Fruit fly (Drosophila melanogaster) whole organism, adult: ENCODE results near the gene CG43922.
A peak's percentile ranks its signal among the peaks of the same experiment; 100 is the strongest.

Experiments used
- CG11617 ChIP-seq: fragments of 200-800 bp; sonication (Bioruptor generic); optimal IDR thresholded peaks from 2 replicates; lab custom pipeline; 2017; ENCODE audit warnings: mild to moderate bottlenecking, missing biosample characterization, missing genetic modification reagents, missing genetic modification characterization
- CG14711 ChIP-seq: fragments of 200-800 bp; sonication (Bioruptor generic); optimal IDR thresholded peaks from 2 replicates; lab custom pipeline; 2018; ENCODE audit warnings: missing biosample characterization, mild to moderate bottlenecking, missing genetic modification characterization, moderate library complexity
- CG1620 ChIP-seq: fragments of 200-800 bp; sonication (Bioruptor generic); optimal IDR thresholded peaks from 2 replicates; lab custom pipeline; 2016; ENCODE audit warnings: missing biosample characterization, missing genetic modification characterization
- CG33017 ChIP-seq: fragments of 200-800 bp; sonication (Bioruptor generic); optimal IDR thresholded peaks from 2 replicates; lab custom pipeline; 2018; ENCODE audit warnings: missing biosample characterization, mild to moderate bottlenecking, missing genetic modification characterization, moderate library complexity
- CG7045 ChIP-seq: fragments of 200-800 bp; sonication (Bioruptor generic); optimal IDR thresholded peaks from 2 replicates; lab custom pipeline; 2017; ENCODE audit warnings: missing biosample characterization, mild to moderate bottlenecking, missing genetic modification characterization
- CG7101 ChIP-seq: fragments of 200-800 bp; sonication (Bioruptor generic); optimal IDR thresholded peaks from 2 replicates; lab custom pipeline; 2018; ENCODE audit warnings: missing biosample characterization, mild to moderate bottlenecking, missing genetic modification characterization, moderate library complexity
- Clk ChIP-seq: fragments of 200-800 bp; sonication (Bioruptor generic); optimal IDR thresholded peaks from 2 replicates; lab custom pipeline; 2017; ENCODE audit warnings: missing biosample characterization, missing genetic modification characterization
- Mnt ChIP-seq: fragments of 200-800 bp; sonication (Bioruptor generic); optimal IDR thresholded peaks from 2 replicates; lab custom pipeline; 2016; ENCODE audit warnings: missing biosample characterization, mild to moderate bottlenecking, missing genetic modification characterization
- kay ChIP-seq: fragments of 200-800 bp; sonication (Bioruptor generic); peaks from one replicate; lab custom pipeline; 2016; ENCODE audit warnings: missing biosample characterization, missing genetic modification characterization, borderline replicate concordance
- pad ChIP-seq: fragments of 200-800 bp; sonication (Bioruptor generic); optimal IDR thresholded peaks from 3 replicates; lab custom pipeline; 2017; ENCODE audit warnings: missing biosample characterization, missing genetic modification characterization, mild to moderate bottlenecking, moderate library complexity, missing genetic modification reagents
- tj ChIP-seq: fragments of 200-800 bp; sonication (Bioruptor generic); optimal IDR thresholded peaks from 3 replicates; lab custom pipeline; 2017; ENCODE audit warnings: missing biosample characterization, mild to moderate bottlenecking, missing genetic modification characterization, moderate library complexity

dm6 chr2L:6338367-6338975, 29.9 kb upstream of the CG43922 start, which contains the start of the genes Pez and Cpr:
- TF ChIP-seq CG7101 (tag; lab: Kevin White, UChicago) = peak; percentile 58
- peak; percentile 33 for TF ChIP-seq Mnt (GFP tag; lab: Kevin White, UChicago)
- no peak for TF ChIP-seq CG33017 (tag; lab: Kevin White, UChicago)
- no peak for TF ChIP-seq CG11617 (GFP tag; lab: Kevin White, UChicago)
- no peak for TF ChIP-seq tj
- peak; percentile 69 for TF ChIP-seq pad (GFP tag; lab: Kevin White, UChicago)
- TF ChIP-seq CG7045 (GFP tag; lab: Kevin White, UChicago) = no peak
- peak; percentile 35 for TF ChIP-seq CG14711 (tag; lab: Kevin White, UChicago)
- TF ChIP-seq kay (GFP tag; lab: Kevin White, UChicago) = no peak
- TF ChIP-seq Clk = no peak
- peak; percentile 68 for TF ChIP-seq CG1620
